Worm (Caenorhabditis elegans) whole organism, L4 larva: ENCODE results near the gene T19D2.13.

Source experiments
- D1046.2 ChIP-seq: fragments of 200-800 bp; sonication (Bioruptor generic); IDR thresholded peaks from 2 replicates; pipeline ENCODE4 v1.3.6; 2022; ENCODE audit warnings: missing genetic modification characterization, missing compliant biosample characterization
- F10B5.3 ChIP-seq: sonication (generic microtip); optimal IDR thresholded peaks from 2 replicates; lab custom pipeline; 2016; ENCODE audit warnings: mild to moderate bottlenecking, missing genetic modification characterization, missing compliant biosample characterization
- F26F4.8 ChIP-seq: fragments of 200-800 bp; sonication (Bioruptor generic); conservative IDR thresholded peaks from 2 replicates; pipeline ENCODE4 v1.3.6; 2022; ENCODE audit warnings: missing genetic modification characterization, missing compliant biosample characterization
- F37D6.2 ChIP-seq: sonication (generic microtip); optimal IDR thresholded peaks from 2 replicates; lab custom pipeline; 2016; ENCODE audit warnings: mild to moderate bottlenecking, missing genetic modification characterization, missing compliant biosample characterization
- T26A8.4 ChIP-seq: fragments of 200-800 bp; sonication (Bioruptor generic); IDR thresholded peaks from 2 replicates; pipeline ENCODE4 v1.3.6; 2022; ENCODE audit warnings: missing genetic modification characterization, missing compliant biosample characterization
- Y5F2A.4 ChIP-seq: fragments of 200-800 bp; sonication (Bioruptor generic); optimal IDR thresholded peaks from 2 replicates; lab custom pipeline; 2018; ENCODE audit warnings: mild to moderate bottlenecking, missing genetic modification characterization, missing compliant biosample characterization
- ZK546.5 ChIP-seq, 2 experiments: sonication (generic microtip); optimal IDR thresholded peaks; 2 replicates each; lab custom pipeline; 2017; ENCODE audit warnings: missing biosample characterization in 2 of 2, missing genetic modification characterization in 2 of 2
- aha-1 ChIP-seq: fragments of 150-350 bp; peaks from one replicate; lab custom pipeline; 2014; ENCODE audit warnings: missing biosample characterization, missing genetic modification characterization
- ama-1 ChIP-seq: fragments of 150-350 bp; optimal IDR thresholded peaks from 2 replicates; lab custom pipeline; 2014; ENCODE audit warnings: inconsistent platforms, mixed read lengths
- attf-4 ChIP-seq: sonication (generic microtip); optimal IDR thresholded peaks from 3 replicates; lab custom pipeline; 2017; ENCODE audit warnings: missing biosample characterization, missing genetic modification characterization
- ceh-32 ChIP-seq: sonication (generic microtip); optimal IDR thresholded peaks from 2 replicates; lab custom pipeline; 2016; ENCODE audit warnings: mild to moderate bottlenecking, missing genetic modification characterization, missing compliant biosample characterization; ENCODE audit not compliant: poor library complexity
- ceh-44 ChIP-seq: fragments of 200-800 bp; sonication (Bioruptor generic); IDR thresholded peaks from 2 replicates; pipeline ENCODE4 v1.3.6; 2022; ENCODE audit warnings: missing genetic modification reagents, missing genetic modification characterization, missing compliant biosample characterization
- ceh-82 ChIP-seq: sonication (generic microtip); optimal IDR thresholded peaks from 2 replicates; lab custom pipeline; 2017; ENCODE audit warnings: missing biosample characterization, missing genetic modification characterization
- daf-16 ChIP-seq, 3 experiments: sonication (generic microtip); optimal IDR thresholded peaks; 2 replicates each; lab custom pipeline; 2016 to 2017; ENCODE audit warnings: missing genetic modification characterization in 3 of 3, missing genetic modification reagents in 3 of 3, mild to moderate bottlenecking in 2 of 3, missing compliant biosample characterization in 2 of 3, missing biosample characterization in 1 of 3, moderate library complexity in 1 of 3
- daf-8 ChIP-seq: fragments of 200-800 bp; sonication (Bioruptor generic); IDR thresholded peaks from 2 replicates; pipeline ENCODE4 v1.3.6; 2022; ENCODE audit warnings: missing genetic modification characterization, missing compliant biosample characterization
- dve-1 ChIP-seq: sonication (generic microtip); optimal IDR thresholded peaks from 2 replicates; lab custom pipeline; 2017; ENCODE audit warnings: antibody characterized with exemption, mild to moderate bottlenecking, missing genetic modification characterization, missing compliant biosample characterization; ENCODE audit not compliant: insufficient read depth
- gei-8 ChIP-seq: fragments of 200-800 bp; sonication (Bioruptor generic); optimal IDR thresholded peaks from 2 replicates; lab custom pipeline; 2018; ENCODE audit warnings: mild to moderate bottlenecking, missing genetic modification characterization, missing compliant biosample characterization
- hlh-30 ChIP-seq: sonication (generic microtip); optimal IDR thresholded peaks from 2 replicates; lab custom pipeline; 2017; ENCODE audit warnings: antibody characterized with exemption, mild to moderate bottlenecking, missing genetic modification characterization, missing compliant biosample characterization; ENCODE audit not compliant: insufficient read depth
- jun-1 ChIP-seq: fragments of 150-350 bp; optimal IDR thresholded peaks from 2 replicates; lab custom pipeline; 2014; ENCODE audit warnings: missing biosample characterization, missing genetic modification reagents, missing genetic modification characterization
- lin-1 ChIP-seq: fragments of 200-800 bp; sonication (Bioruptor generic); IDR thresholded peaks from 2 replicates; pipeline ENCODE4 v1.3.6; 2022; ENCODE audit warnings: missing genetic modification reagents, missing genetic modification characterization, missing compliant biosample characterization
- lin-29 ChIP-seq: fragments of 200-800 bp; sonication (Bioruptor generic); IDR thresholded peaks from 2 replicates; pipeline ENCODE4 v1.3.6; 2022; ENCODE audit warnings: missing genetic modification reagents, missing genetic modification characterization, missing compliant biosample characterization
- lir-3 ChIP-seq: sonication (generic microtip); optimal IDR thresholded peaks from 2 replicates; lab custom pipeline; 2016; ENCODE audit warnings: mild to moderate bottlenecking, missing genetic modification characterization, missing compliant biosample characterization
- mep-1 ChIP-seq: fragments of 150-350 bp; sonication (generic microtip); optimal IDR thresholded peaks from 3 replicates; lab custom pipeline; 2014; ENCODE audit warnings: missing biosample characterization, missing genetic modification characterization
- nhr-10 ChIP-seq: fragments of 150-350 bp; optimal IDR thresholded peaks from 2 replicates; lab custom pipeline; 2014; ENCODE audit warnings: missing biosample characterization, missing genetic modification characterization
- nhr-102 ChIP-seq: sonication (generic microtip); optimal IDR thresholded peaks from 2 replicates; lab custom pipeline; 2016; ENCODE audit warnings: mild to moderate bottlenecking, missing genetic modification characterization, moderate library complexity, missing compliant biosample characterization
- nhr-11 ChIP-seq: fragments of 150-350 bp; optimal IDR thresholded peaks from 2 replicates; lab custom pipeline; 2014; ENCODE audit warnings: missing biosample characterization, missing genetic modification characterization
- pha-4 ChIP-seq, 2 experiments: fragments of 150-350 bp in 1 of 2; fragments of 200-800 bp in 1 of 2; sonication (Bioruptor generic) in 1 of 2; IDR thresholded peaks in 1 of 2; optimal IDR thresholded peaks in 1 of 2; 2 replicates each; pipeline versions ENCODE4 v1.3.6 to Lab custom; 2014 to 2022; ENCODE audit warnings: missing genetic modification characterization in 2 of 2, missing genetic modification reagents in 2 of 2, missing biosample characterization in 1 of 2, missing compliant biosample characterization in 1 of 2
- rbr-2 ChIP-seq: sonication (generic microtip); optimal IDR thresholded peaks from 2 replicates; lab custom pipeline; 2016; ENCODE audit warnings: missing genotype, missing genetic modification characterization, missing compliant biosample characterization
- snpc-4 ChIP-seq: fragments of 150-350 bp; optimal IDR thresholded peaks from 2 replicates; lab custom pipeline; 2014; ENCODE audit warnings: missing biosample characterization, missing genetic modification characterization
- unc-62 ChIP-seq, 3 experiments: fragments of 150-350 bp in 1 of 3; sonication (generic microtip); optimal IDR thresholded peaks in 2 of 3; peaks in 1 of 3; 1 replicate in 1 of 3; 2 replicates in 2 of 3; lab custom pipeline; 2014 to 2017; ENCODE audit warnings: missing biosample characterization in 3 of 3, missing genetic modification characterization in 3 of 3, missing genetic modification reagents in 3 of 3, missing genotype in 1 of 3
- zag-1 ChIP-seq: fragments of 150-350 bp; optimal IDR thresholded peaks from 2 replicates; lab custom pipeline; 2014; ENCODE audit warnings: missing biosample characterization, missing genetic modification characterization
- zfp-2 ChIP-seq: sonication (generic microtip); optimal IDR thresholded peaks from 2 replicates; lab custom pipeline; 2016; ENCODE audit warnings: mild to moderate bottlenecking, missing genetic modification characterization, missing compliant biosample characterization
- zfp-3 ChIP-seq: fragments of 200-800 bp; sonication (Bioruptor generic); conservative IDR thresholded peaks from 2 replicates; pipeline ENCODE4 v1.3.6; 2022; ENCODE audit warnings: missing genetic modification reagents, missing genetic modification characterization, missing compliant biosample characterization

T19D2.13 gene

DNA sequence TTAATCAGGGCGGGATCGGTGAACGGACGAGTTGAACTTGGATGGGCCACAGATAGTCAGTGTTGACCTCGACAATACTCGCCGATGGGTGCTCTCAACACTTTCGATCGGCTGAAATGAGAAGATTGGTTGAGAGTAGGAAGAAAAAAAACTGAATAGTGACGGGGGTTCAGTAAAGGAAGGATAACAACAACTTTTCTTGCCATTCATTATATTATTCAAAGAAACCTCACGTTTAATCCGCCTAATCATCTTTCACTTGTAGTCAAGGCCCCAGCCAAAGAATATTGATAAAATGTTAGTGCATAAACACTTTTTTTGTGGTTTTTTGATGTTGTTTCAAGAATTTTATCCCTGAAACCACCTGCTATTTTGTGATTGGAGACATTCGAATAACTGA, at the start of gene T19D2.13:
TSS of gene T19D2.13 (minus strand) at position 101 of the 400 bp plus-strand sequence.
- TF ChIP-seq D1046.2 (GFP tag; lab: Robert Waterston, UW) (0 out of 2 replicates have a peak, but pooled peaks have one; percentile 26), unc-62 (GFP tag; optimal IDR thresholded peaks at IDR 0.05 in 1 of 2; lab: Kevin White, UChicago) (peak in 1 of 2 experiments; percentile 82), unc-62 (tag; optimal IDR thresholded peaks at IDR 0.05; lab: Kevin White, UChicago) (no peak), snpc-4 (tag; lab: Kevin White, UChicago) (no peak)

DNA sequence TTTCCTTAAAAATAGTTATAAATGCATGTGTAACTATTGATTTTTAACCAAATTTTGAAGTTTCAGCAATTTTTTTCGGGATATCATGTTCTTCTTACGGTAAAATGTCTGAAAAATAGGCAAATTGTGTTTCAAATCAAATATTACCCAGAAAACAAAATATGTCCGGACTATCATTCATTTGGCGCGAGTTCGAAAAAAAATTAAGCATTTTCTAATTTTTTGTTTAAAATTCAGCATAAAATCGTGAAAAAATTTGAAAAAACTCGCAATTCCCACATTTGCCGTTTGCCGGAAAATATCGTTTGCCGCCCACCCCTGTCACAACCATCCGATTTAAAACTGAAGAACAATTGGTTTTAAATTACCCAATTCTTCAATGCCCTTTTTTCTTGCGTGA, 49.5 kb upstream of the T19D2.13 start:
- TF ChIP-seq F26F4.8 (no peak), ceh-32 (tag; lab: Kevin White, UChicago) (no peak), ama-1 (lab: Kevin White, UChicago) (no peak), lin-29 (GFP tag; lab: Robert Waterston, UW) (no peak), ceh-82 (tag; lab: Kevin White, UChicago) (no peak), nhr-10 (tag; lab: Kevin White, UChicago) (no peak), aha-1 (tag; lab: Kevin White, UChicago) (peak; percentile 97)

ce11 chrX:3990941-3991340, 48.8 kb upstream of the T19D2.13 start:
- TF ChIP-seq zfp-2 (tag; lab: Kevin White, UChicago) (no peak), nhr-102 (tag; lab: Kevin White, UChicago) (no peak), daf-16 (GFP tag; optimal IDR thresholded peaks at IDR 0.05; lab: Kevin White, UChicago) (no peak), daf-16 (tag; optimal IDR thresholded peaks at IDR 0.05; lab: Kevin White, UChicago) (no peak), dve-1 (tag; lab: Kevin White, UChicago) (no peak), F26F4.8 (no peak), daf-8 (GFP tag; lab: Robert Waterston, UW) (no peak), gei-8 (no peak), Y5F2A.4 (GFP tag; lab: Kevin White, UChicago) (no peak), D1046.2 (GFP tag; lab: Robert Waterston, UW) (no peak), jun-1 (no peak), pha-4 (GFP tag; IDR thresholded peaks at IDR 0.05; lab: Robert Waterston, UW) (no peak), pha-4 (tag; optimal IDR thresholded peaks at IDR 0.05; lab: Kevin White, UChicago) (no peak), mep-1 (tag; lab: Kevin White, UChicago) (no peak), zfp-3 (GFP tag; lab: Robert Waterston, UW) (no peak), ceh-44 (no peak), rbr-2 (tag; lab: Kevin White, UChicago) (no peak), lin-1 (GFP tag; lab: Robert Waterston, UW) (no peak), T26A8.4 (no peak), ZK546.5 (tag; optimal IDR thresholded peaks at IDR 0.05; lab: Kevin White, UChicago) (no peak)

- TF ChIP-seq lir-3 (tag; lab: Kevin White, UChicago) (no peak), F10B5.3 (tag; lab: Kevin White, UChicago) (no peak), hlh-30 (peak; percentile 53), ZK546.5 (tag; optimal IDR thresholded peaks at IDR 0.05; lab: Kevin White, UChicago) (no peak), zag-1 (tag; lab: Kevin White, UChicago) (no peak), aha-1 (tag; lab: Kevin White, UChicago) (peak; percentile 12), pha-4 (GFP tag; IDR thresholded peaks at IDR 0.05; lab: Robert Waterston, UW) (no peak), pha-4 (tag; optimal IDR thresholded peaks at IDR 0.05; lab: Kevin White, UChicago) (peak; percentile 3), nhr-11 (tag; lab: Kevin White, UChicago) (peak; percentile 23), F37D6.2 (no peak)
Measured at ce11 chrX:3990495-3990894, 48.3 kb upstream of the T19D2.13 start.

DNA sequence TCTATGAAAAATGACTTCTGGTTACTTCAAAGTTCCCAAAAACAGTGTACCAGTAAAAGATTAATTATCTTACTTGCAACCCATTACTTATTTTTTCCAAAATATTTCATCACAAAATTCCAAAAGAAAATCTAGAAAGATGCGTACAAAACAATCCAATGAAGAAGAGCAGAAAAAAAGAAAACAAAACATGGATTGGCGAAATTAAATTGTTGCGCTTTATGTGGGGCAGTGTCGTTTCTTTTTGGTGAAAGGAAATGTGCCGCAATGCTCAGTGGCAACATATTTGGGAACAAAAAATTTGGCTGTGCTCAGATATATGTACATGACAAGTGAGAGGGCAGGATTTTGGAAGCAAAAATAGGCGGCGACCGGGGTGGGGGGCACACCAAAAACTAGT, 46.4 kb upstream of the T19D2.13 start:
- TF ChIP-seq ama-1 (lab: Kevin White, UChicago): no peak
- TF ChIP-seq ZK546.5 (tag; optimal IDR thresholded peaks at IDR 0.05; lab: Kevin White, UChicago): no peak
- no peak for TF ChIP-seq attf-4 (tag; lab: Kevin White, UChicago)
